Fruit fly (Drosophila melanogaster) whole organism, prepupa: ENCODE results near the gene chas.

Experiments
- Blimp-1 ChIP-seq: fragments of 200-800 bp; sonication (Bioruptor generic); optimal IDR thresholded peaks from 3 replicates; lab custom pipeline; 2017; ENCODE audit warnings: missing biosample characterization, missing genetic modification characterization, mild to moderate bottlenecking, moderate library complexity, missing genetic modification reagents
- CG1621 ChIP-seq: fragments of 200-800 bp; sonication (Bioruptor generic); optimal IDR thresholded peaks from 3 replicates; lab custom pipeline; 2018; ENCODE audit warnings: missing biosample characterization, mild to moderate bottlenecking, missing genetic modification characterization
- CG31627 ChIP-seq: fragments of 200-800 bp; sonication (Bioruptor generic); optimal IDR thresholded peaks from 3 replicates; lab custom pipeline; 2016; ENCODE audit warnings: missing biosample characterization, missing genetic modification characterization
- CG4318 ChIP-seq: fragments of 200-800 bp; sonication (Bioruptor generic); optimal IDR thresholded peaks from 3 replicates; lab custom pipeline; 2017; ENCODE audit warnings: missing biosample characterization, mild to moderate bottlenecking, missing genetic modification characterization
- CG9139 ChIP-seq: fragments of 200-800 bp; sonication (Bioruptor generic); optimal IDR thresholded peaks from 3 replicates; lab custom pipeline; 2017; ENCODE audit warnings: missing biosample characterization, mild to moderate bottlenecking, missing genetic modification characterization
- Lpt ChIP-seq: fragments of 200-800 bp; sonication (Bioruptor generic); optimal IDR thresholded peaks from 3 replicates; lab custom pipeline; 2016; ENCODE audit warnings: missing biosample characterization, missing genetic modification characterization
- Met ChIP-seq: fragments of 200-800 bp; sonication (Bioruptor generic); optimal IDR thresholded peaks from 3 replicates; lab custom pipeline; 2016; ENCODE audit warnings: missing biosample characterization, missing genetic modification characterization
- Smox ChIP-seq: fragments of 200-800 bp; sonication (Bioruptor generic); optimal IDR thresholded peaks from 3 replicates; lab custom pipeline; 2016; ENCODE audit warnings: missing biosample characterization, missing genetic modification characterization
- acj6 ChIP-seq: fragments of 200-800 bp; sonication (Bioruptor generic); optimal IDR thresholded peaks from 3 replicates; lab custom pipeline; 2016; ENCODE audit warnings: missing biosample characterization, missing genetic modification characterization
- esn ChIP-seq: fragments of 200-800 bp; sonication (Bioruptor generic); optimal IDR thresholded peaks from 2 replicates; lab custom pipeline; 2016; ENCODE audit warnings: missing biosample characterization, mild to moderate bottlenecking, missing genetic modification characterization, moderate library complexity

dm6 chrX:17718423-17718822 lies 19.9 kb upstream of the chas start:
- TF ChIP-seq CG31627 (GFP tag; lab: Kevin White, UChicago) (no peak), CG1621 (tag; lab: Kevin White, UChicago) (no peak), CG9139 (GFP tag; lab: Kevin White, UChicago) (no peak), Blimp-1 (GFP tag; lab: Kevin White, UChicago) (no peak), esn (GFP tag; lab: Kevin White, UChicago) (no peak), CG4318 (GFP tag; lab: Kevin White, UChicago) (no peak), acj6 (GFP tag; lab: Kevin White, UChicago) (peak; percentile 18), Met (GFP tag; lab: Kevin White, UChicago) (no peak), Smox (GFP tag; lab: Kevin White, UChicago) (no peak), Lpt (GFP tag; lab: Kevin White, UChicago) (no peak)
